Worm (Caenorhabditis elegans): ENCODE results near the gene C09E7.7.

DNA sequence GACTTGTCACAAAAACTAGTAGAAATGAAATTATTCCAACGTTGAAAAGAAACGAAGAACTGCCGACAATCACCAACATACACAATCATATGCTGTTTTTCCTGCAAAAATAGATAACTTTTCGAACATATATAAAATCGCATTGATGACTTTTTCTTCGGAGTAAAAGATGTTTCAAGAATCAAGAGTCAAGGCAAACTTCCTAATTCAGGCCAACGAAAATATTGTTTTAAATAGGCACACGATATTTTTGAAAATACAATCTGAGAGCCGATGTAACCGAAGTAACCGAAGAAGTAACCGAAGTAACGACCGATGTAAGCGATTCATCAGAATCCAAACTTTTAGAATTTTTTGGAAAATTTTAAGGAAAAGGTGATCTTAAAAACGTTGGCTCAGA, 31.1 kb downstream of the C09E7.7 start, which contains the start of gene C09E7.10:
- TF ChIP-seq Y116A8C.19 (tag; optimal IDR thresholded peaks at IDR 0.05; ENCODE audit: borderline replicate concordance) (no peak), lsy-2 (tag; optimal IDR thresholded peaks at IDR 0.05) (no peak), dsc-1 (tag; optimal IDR thresholded peaks at IDR 0.05) (no peak), sox-4 (tag; optimal IDR thresholded peaks at IDR 0.05) (no peak), pqm-1 (tag; optimal IDR thresholded peaks at IDR 0.05) (no peak), fkh-10 (GFP tag; optimal IDR thresholded peaks at IDR 0.05) (no peak), egl-27 (tag; optimal IDR thresholded peaks at IDR 0.05) (no peak), unc-62 (GFP tag; optimal IDR thresholded peaks at IDR 0.05) (no peak), isw-1 (GFP tag; IDR thresholded peaks at IDR 0.05) (no peak)
